Worm (Caenorhabditis elegans): ENCODE results near the gene H01M10.2.

The H01M10.2 gene

ce11 chrX:2551450-2551849 lies 34.1 kb downstream of the H01M10.2 start (continued):
- no peak for TF ChIP-seq attf-5 (GFP tag; optimal IDR thresholded peaks at IDR 0.05)
- no peak for TF ChIP-seq F55B11.4 (tag; optimal IDR thresholded peaks at IDR 0.05; ENCODE audit: borderline replicate concordance, insufficient read depth)
- TF ChIP-seq Y56A3A.18 (GFP tag; IDR thresholded peaks at IDR 0.05), result no peak
- TF ChIP-seq lsy-27 (tag; optimal IDR thresholded peaks at IDR 0.05; ENCODE audit: borderline replicate concordance, insufficient read depth), result no peak
- TF ChIP-seq nfya-1 (tag; optimal IDR thresholded peaks at IDR 0.05; ENCODE audit: borderline replicate concordance, insufficient read depth), result no peak

ce11 chrX:2550665-2551064 lies 34.9 kb downstream of the H01M10.2 start:
- TF ChIP-seq ceh-79 (tag; optimal IDR thresholded peaks at IDR 0.05), result no peak
- no peak for TF ChIP-seq atf-7 (tag; optimal IDR thresholded peaks at IDR 0.05)
- no peak for TF ChIP-seq Y53G8AR.9 (GFP tag; conservative IDR thresholded peaks at IDR 0.05)
- TF ChIP-seq B0035.1 (tag; optimal IDR thresholded peaks at IDR 0.05), result no peak
- no peak for TF ChIP-seq C06A6.2 (GFP tag; conservative IDR thresholded peaks at IDR 0.05)
- TF ChIP-seq F37B4.10 (GFP tag; IDR thresholded peaks at IDR 0.05), result no peak
- no peak for TF ChIP-seq gei-17 (GFP tag; optimal IDR thresholded peaks at IDR 0.05)
- no peak for TF ChIP-seq F39B2.1 (GFP tag; IDR thresholded peaks at IDR 0.05)
- no peak for TF ChIP-seq die-1 (tag; optimal IDR thresholded peaks at IDR 0.05)
- no peak for TF ChIP-seq tbp1 (GFP tag; optimal IDR thresholded peaks at IDR 0.05)

- TF ChIP-seq F55B11.4 (tag; optimal IDR thresholded peaks at IDR 0.05; ENCODE audit: borderline replicate concordance, insufficient read depth) (no peak), nhr-27 (tag; optimal IDR thresholded peaks at IDR 0.05) (no peak), attf-6 (GFP tag; IDR thresholded peaks at IDR 0.05) (peak; percentile 47; the same call in 1 of the 2 replicates), madf-8 (GFP tag; conservative IDR thresholded peaks at IDR 0.05) (no peak), unc-62 (GFP tag; optimal IDR thresholded peaks at IDR 0.05) (no peak), Y95B8A.8 (GFP tag; IDR thresholded peaks at IDR 0.05) (no peak), ztf-25 (GFP tag; IDR thresholded peaks at IDR 0.05) (peak; percentile 91), ceh-100 (GFP tag; IDR thresholded peaks at IDR 0.05) (no peak), F57A8.1 (GFP tag; optimal IDR thresholded peaks at IDR 0.05) (peak; percentile 59), ztf-18 (tag; optimal IDR thresholded peaks at IDR 0.05) (peak; percentile 74), pbrm-1 (GFP tag; IDR thresholded peaks at IDR 0.05) (peak; percentile 69; the same call in 1 of the 2 replicates), zfh-2 (GFP tag; conservative IDR thresholded peaks at IDR 0.05) (0 out of 2 replicates have a peak, but pooled peaks have one; percentile 35), ceh-58 (GFP tag; IDR thresholded peaks at IDR 0.05) (no peak), nhr-80 (tag; optimal IDR thresholded peaks at IDR 0.05) (peak; percentile 35), madf-3 (GFP tag; IDR thresholded peaks at IDR 0.05) (0 out of 2 replicates have a peak, but pooled peaks have one; percentile 49), K11D2.4 (GFP tag; IDR thresholded peaks at IDR 0.05) (peak; percentile 36; the same call in 1 of the 2 replicates), gei-17 (GFP tag; optimal IDR thresholded peaks at IDR 0.05) (peak; percentile 25), lsl-1 (GFP tag; optimal IDR thresholded peaks at IDR 0.05) (peak; percentile 2), rpc-1 (optimal IDR thresholded peaks at IDR 0.05) (peak; percentile 81), rpc-1 (tag; optimal IDR thresholded peaks at IDR 0.05) (peak; percentile 88), pha-4 (tag; optimal IDR thresholded peaks at IDR 0.05) (no peak), mes-4 (tag; optimal IDR thresholded peaks at IDR 0.05) (peak; percentile 66), D2030.7 (GFP tag; IDR thresholded peaks at IDR 0.05) (peak; percentile 86), fkh-3 (tag; optimal IDR thresholded peaks at IDR 0.05) (peak; percentile 51), hsf-1 (GFP tag; IDR thresholded peaks at IDR 0.05) (no peak), Y53F4B.3 (GFP tag; IDR thresholded peaks at IDR 0.05) (no peak), ekl-4 (GFP tag; IDR thresholded peaks at IDR 0.05) (peak; percentile 30; the same call in 1 of the 2 replicates), tbp1 (GFP tag; optimal IDR thresholded peaks at IDR 0.05) (peak; percentile 94), mxl-1 (tag; optimal IDR thresholded peaks at IDR 0.05) (peak; percentile 63), dpff-1 (tag; optimal IDR thresholded peaks at IDR 0.05) (no peak), ztf-6 (GFP tag; IDR thresholded peaks at IDR 0.05) (0 out of 2 replicates have a peak, but pooled peaks have one; percentile 20), aptf-2 (GFP tag; conservative IDR thresholded peaks at IDR 0.05) (no peak), hmg-1.2 (GFP tag; IDR thresholded peaks at IDR 0.05) (peak; percentile 74), F49E8.2 (tag; optimal IDR thresholded peaks at IDR 0.05; ENCODE audit: insufficient read depth) (peak; percentile 42)
Measured at ce11 chrX:2549322-2549721, 36.2 kb downstream of the H01M10.2 start.
